Fruit fly (Drosophila melanogaster): ENCODE measurements around the gene CG4313.
A peak's percentile ranks its signal among the peaks of the same experiment; 100 is the strongest.

The CG4313 gene

DNA sequence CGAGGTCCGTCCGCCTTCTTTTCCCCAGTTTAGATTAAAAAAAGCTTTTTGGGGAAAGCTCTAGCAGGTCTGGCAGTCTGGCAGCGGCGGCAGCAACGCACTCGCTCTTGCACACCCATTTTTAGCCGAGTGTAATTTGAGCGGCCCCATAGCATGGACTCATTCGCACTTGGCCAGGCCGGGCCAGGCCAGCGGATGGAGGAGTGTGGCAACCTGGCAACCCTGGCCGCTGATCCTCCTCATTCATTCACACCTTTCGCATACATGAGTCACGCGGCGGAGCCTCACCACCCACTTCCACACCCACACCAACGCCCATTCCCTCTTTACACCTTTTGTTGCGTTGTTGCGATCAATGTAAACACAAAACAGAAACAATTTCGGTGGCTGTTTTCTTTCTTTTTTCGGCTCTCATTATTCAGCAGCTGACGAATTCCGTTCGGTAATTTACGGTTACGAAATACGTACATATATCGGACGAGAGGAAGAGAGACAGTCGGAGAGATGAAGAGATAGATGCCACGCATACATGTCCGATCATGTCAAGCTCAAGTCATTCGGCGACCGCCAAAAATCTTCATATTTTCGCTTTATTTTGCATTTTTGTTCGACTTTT, 8.7 kb upstream of the CG4313 start:
- TF ChIP-seq svp (GFP tag) (peak; percentile 66), vri (GFP tag; optimal IDR thresholded peaks at IDR 0.05) (peak; percentile 87), fkh (GFP tag; optimal IDR thresholded peaks at IDR 0.05) (peak; percentile 45), Gug (GFP tag; IDR thresholded peaks at IDR 0.05) (no peak), CG15336 (GFP tag; IDR thresholded peaks at IDR 0.05) (0 out of 2 replicates have a peak, but pooled peaks have one; percentile 10), Eip78C (GFP tag) (peak; percentile 37), Sox15 (GFP tag; optimal IDR thresholded peaks at IDR 0.05) (no peak)

DNA sequence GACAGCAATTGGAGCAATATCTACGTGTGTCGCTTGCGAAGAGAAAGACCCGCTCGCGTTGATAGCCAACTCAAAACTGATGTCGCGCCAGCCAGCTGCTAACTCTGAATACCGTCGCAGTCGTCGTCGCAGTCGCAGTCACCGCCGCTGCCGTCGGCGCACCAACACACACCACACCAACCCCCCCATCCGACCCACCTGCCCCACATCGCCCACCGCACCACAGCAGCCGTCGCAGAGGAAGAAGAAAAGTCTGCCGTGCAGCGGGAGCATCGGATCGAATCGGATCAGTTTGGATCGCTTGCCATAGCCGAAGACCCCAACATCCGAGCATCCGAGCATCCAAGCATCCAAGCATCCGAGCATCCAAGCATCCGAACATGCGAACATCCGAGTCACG, 5.3 kb upstream of the CG4313 start:
- TF ChIP-seq CG8119 (GFP tag; IDR thresholded peaks at IDR 0.05) = no peak
- TF ChIP-seq net (GFP tag; optimal IDR thresholded peaks at IDR 0.05) = peak; percentile 22
- no peak; the same call in 1 of the 2 replicates for TF ChIP-seq CG15336 (GFP tag; IDR thresholded peaks at IDR 0.05)
- peak; percentile 13 for TF ChIP-seq CG9139 (GFP tag; optimal IDR thresholded peaks at IDR 0.05)
- TF ChIP-seq Eip78C (GFP tag) = peak; percentile 7
- TF ChIP-seq ss (GFP tag; optimal IDR thresholded peaks at IDR 0.05) = peak in 1 of 2 experiments; percentile 20
- no peak for TF ChIP-seq spab (GFP tag; optimal IDR thresholded peaks at IDR 0.05)
- TF ChIP-seq Sox102F (GFP tag; optimal IDR thresholded peaks at IDR 0.05) = no peak
- no peak for TF ChIP-seq CG11294 (GFP tag; IDR thresholded peaks at IDR 0.05)
- no peak for TF ChIP-seq dsx (GFP tag; optimal IDR thresholded peaks at IDR 0.05; ENCODE audit: poor library complexity, severe bottlenecking)
- peak; percentile 37; the same call in 1 of the 3 replicates for TF ChIP-seq CG6163 (GFP tag; IDR thresholded peaks at IDR 0.05)
- TF ChIP-seq eg (GFP tag; IDR thresholded peaks at IDR 0.05) = peak; percentile 40; the same call in 1 of the 3 replicates
- TF ChIP-seq CG6854 (GFP tag; optimal IDR thresholded peaks at IDR 0.05) = peak; percentile 53
- no peak for TF ChIP-seq achi (GFP tag; optimal IDR thresholded peaks at IDR 0.05)
- no peak for TF ChIP-seq Sox14 (GFP tag; optimal IDR thresholded peaks at IDR 0.05)

DNA sequence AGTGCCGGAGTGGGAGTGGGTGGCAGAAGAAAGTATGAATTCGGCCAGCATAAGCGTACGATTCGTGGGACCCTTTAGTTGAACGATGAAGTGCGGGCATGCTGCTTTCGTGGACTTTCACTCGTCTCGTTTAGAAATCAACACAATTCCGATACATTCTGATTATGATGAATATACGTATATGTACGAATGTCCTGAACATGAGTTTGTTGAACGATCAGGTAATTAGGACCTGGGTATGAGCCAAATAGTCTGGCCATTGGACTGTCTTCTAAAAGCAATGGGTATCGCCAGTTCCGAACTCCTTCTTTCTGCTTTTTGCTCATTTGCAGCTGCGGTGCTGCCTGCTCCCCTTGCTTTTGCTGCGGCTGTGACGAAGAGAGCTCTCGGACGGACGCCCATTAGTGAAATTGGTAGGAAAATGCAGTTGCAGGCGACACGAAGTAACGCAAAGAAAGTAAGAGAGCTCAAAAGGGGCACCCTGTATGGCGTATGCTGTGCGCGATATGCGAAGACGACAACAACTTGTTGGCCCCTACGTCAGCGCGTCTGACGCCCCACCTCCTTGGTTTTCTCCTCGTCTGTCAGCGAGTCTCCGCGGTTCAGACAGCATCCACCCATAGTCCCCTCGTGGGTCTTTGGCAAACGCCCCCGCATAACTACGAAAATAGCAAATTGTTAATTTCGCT, 4.7 kb upstream of the CG4313 start:
- TF ChIP-seq fd85E (GFP tag; optimal IDR thresholded peaks at IDR 0.05) (no peak), Hr38 (GFP tag; optimal IDR thresholded peaks at IDR 0.05) (no peak), CG3032 (tag; optimal IDR thresholded peaks at IDR 0.05) (no peak), CG6854 (GFP tag; optimal IDR thresholded peaks at IDR 0.05) (peak; percentile 38), achi (GFP tag; optimal IDR thresholded peaks at IDR 0.05) (peak; percentile 8), CG31627 (GFP tag; optimal IDR thresholded peaks at IDR 0.05) (peak; percentile 44), Ets96B (tag; optimal IDR thresholded peaks at IDR 0.05) (no peak), CG1621 (tag; optimal IDR thresholded peaks at IDR 0.05) (no peak), ss (GFP tag; optimal IDR thresholded peaks at IDR 0.05) (no peak), CG8632 (GFP tag; optimal IDR thresholded peaks at IDR 0.05) (no peak), CG16779 (tag; optimal IDR thresholded peaks at IDR 0.05) (no peak), acj6 (GFP tag; optimal IDR thresholded peaks at IDR 0.05) (peak; percentile 19), pdm3 (GFP tag; optimal IDR thresholded peaks at IDR 0.05) (peak; percentile 23), CG4318 (GFP tag; optimal IDR thresholded peaks at IDR 0.05) (peak; percentile 47), CG6808 (GFP tag; optimal IDR thresholded peaks at IDR 0.05) (peak; percentile 15), spab (GFP tag; optimal IDR thresholded peaks at IDR 0.05) (no peak), CG34406 (GFP tag; optimal IDR thresholded peaks at IDR 0.05) (peak; percentile 3), CG3919 (GFP tag; optimal IDR thresholded peaks at IDR 0.05) (peak; percentile 29), CG11762 (GFP tag; optimal IDR thresholded peaks at IDR 0.05; ENCODE audit: insufficient read depth) (no peak), Sox102F (GFP tag; optimal IDR thresholded peaks at IDR 0.05) (peak; percentile 18), cyc (GFP tag; optimal IDR thresholded peaks at IDR 0.05) (peak; percentile 21), esn (GFP tag; optimal IDR thresholded peaks at IDR 0.05) (peak; percentile 61), Sox14 (GFP tag; optimal IDR thresholded peaks at IDR 0.05) (peak; percentile 28), fd59A (GFP tag; optimal IDR thresholded peaks at IDR 0.05) (no peak), CG15336 (GFP tag; IDR thresholded peaks at IDR 0.05) (peak; percentile 24; the same call in 1 of the 2 replicates), CG9139 (GFP tag; optimal IDR thresholded peaks at IDR 0.05) (no peak), Met (GFP tag; optimal IDR thresholded peaks at IDR 0.05) (peak; percentile 53), Eip75B (GFP tag; optimal IDR thresholded peaks at IDR 0.05) (peak; percentile 29), Eip93F (GFP tag; optimal IDR thresholded peaks at IDR 0.05) (no peak), svp (GFP tag) (peak; percentile 68), Gug (GFP tag; IDR thresholded peaks at IDR 0.05) (no peak), CG10669 (GFP tag; optimal IDR thresholded peaks at IDR 0.05) (no peak), CG32006 (GFP tag; optimal IDR thresholded peaks at IDR 0.05) (peak; percentile 72), Smox (GFP tag; optimal IDR thresholded peaks at IDR 0.05) (peak; percentile 0), OdsH (GFP tag; optimal IDR thresholded peaks at IDR 0.05) (peak; percentile 34)
